Fruit fly (Drosophila melanogaster) S2 (cell line): ENCODE data around the gene CG14693.

Experiments
- CG8478 ChIP-seq: fragments of >200 bp; optimal IDR thresholded peaks from 2 replicates; lab custom pipeline; 2018
- CTCF ChIP-seq, 2 experiments: fragments of >200 bp; optimal IDR thresholded peaks; 2 replicates each; lab custom pipeline; 2018

dm6 chr3R:10776047-10776659, 38.7 kb downstream of the CG14693 start:
- no peak for TF ChIP-seq CG8478
- no peak for TF ChIP-seq CTCF (optimal IDR thresholded peaks at IDR 0.05; lab: Kevin White, UChicago)
